Worm (Caenorhabditis elegans) whole organism, L4 larva: ENCODE data around the gene str-138.

ENCODE experiments used
- F10B5.3 ChIP-seq: sonication (generic microtip); optimal IDR thresholded peaks from 2 replicates; lab custom pipeline; 2016; ENCODE audit warnings: mild to moderate bottlenecking, missing genetic modification characterization, missing compliant biosample characterization
- R02D3.7 ChIP-seq: fragments of 150-350 bp; sonication (generic microtip); optimal IDR thresholded peaks from 3 replicates; lab custom pipeline; 2014; ENCODE audit warnings: missing biosample characterization, missing genetic modification characterization
- Y105C5A.15 ChIP-seq: fragments of 200-800 bp; sonication (Bioruptor generic); IDR thresholded peaks from 2 replicates; pipeline ENCODE4 v1.3.6; 2022; ENCODE audit warnings: missing genetic modification characterization, missing compliant biosample characterization
- Y48G9A.11 ChIP-seq: fragments of 200-800 bp; sonication (Bioruptor generic); IDR thresholded peaks from 2 replicates; pipeline ENCODE4 v1.3.6; 2022; ENCODE audit warnings: missing genetic modification reagents, missing genetic modification characterization, missing compliant biosample characterization
- Y75B8A.6 ChIP-seq: fragments of 200-800 bp; sonication (Bioruptor generic); IDR thresholded peaks from 2 replicates; pipeline ENCODE4 v1.3.6; 2022; ENCODE audit warnings: missing genetic modification reagents, missing genetic modification characterization, missing compliant biosample characterization
- aha-1 ChIP-seq: fragments of 150-350 bp; peaks from one replicate; lab custom pipeline; 2014; ENCODE audit warnings: missing biosample characterization, missing genetic modification characterization
- attf-4 ChIP-seq: sonication (generic microtip); optimal IDR thresholded peaks from 3 replicates; lab custom pipeline; 2017; ENCODE audit warnings: missing biosample characterization, missing genetic modification characterization
- ceh-28 ChIP-seq: fragments of 150-350 bp; optimal IDR thresholded peaks from 2 replicates; lab custom pipeline; 2014; ENCODE audit warnings: missing biosample characterization, missing genetic modification reagents, missing genetic modification characterization
- ceh-44 ChIP-seq: fragments of 200-800 bp; sonication (Bioruptor generic); IDR thresholded peaks from 2 replicates; pipeline ENCODE4 v1.3.6; 2022; ENCODE audit warnings: missing genetic modification reagents, missing genetic modification characterization, missing compliant biosample characterization
- ces-1 ChIP-seq: fragments of 150-350 bp; sonication (generic microtip); optimal IDR thresholded peaks from 4 replicates; lab custom pipeline; 2014; ENCODE audit warnings: missing biosample characterization, missing genetic modification reagents, missing genetic modification characterization
- cey-2 ChIP-seq: sonication (generic microtip); optimal IDR thresholded peaks from 3 replicates; lab custom pipeline; 2017; ENCODE audit warnings: missing genetic modification characterization, mild to moderate bottlenecking, missing compliant biosample characterization, antibody characterized with exemption, borderline replicate concordance; ENCODE audit not compliant: insufficient read depth
- dmd-6 ChIP-seq: fragments of 200-800 bp; sonication (Bioruptor generic); IDR thresholded peaks from 2 replicates; pipeline ENCODE4 v1.3.6; 2022; ENCODE audit warnings: missing genetic modification reagents, missing genetic modification characterization, missing compliant biosample characterization
- dpl-1 ChIP-seq: fragments of 150-350 bp; optimal IDR thresholded peaks from 2 replicates; lab custom pipeline; 2014; ENCODE audit warnings: missing biosample characterization, missing genetic modification reagents, missing genetic modification characterization
- fos-1 ChIP-seq: fragments of 150-350 bp; optimal IDR thresholded peaks from 2 replicates; lab custom pipeline; 2014; ENCODE audit warnings: missing biosample characterization, missing genetic modification characterization
- hif-1 ChIP-seq, 2 experiments: sonication (generic microtip); optimal IDR thresholded peaks; 2 replicates each; lab custom pipeline; 2016 to 2017; ENCODE audit warnings: missing compliant biosample characterization in 2 of 2, missing genetic modification characterization in 2 of 2, missing genetic modification reagents in 2 of 2, missing genotype in 2 of 2, mild to moderate bottlenecking in 1 of 2
- hlh-11 ChIP-seq: fragments of 200-800 bp; sonication (Bioruptor generic); optimal IDR thresholded peaks from 2 replicates; lab custom pipeline; 2018; ENCODE audit warnings: mild to moderate bottlenecking, missing genetic modification characterization, missing compliant biosample characterization
- hlh-30 ChIP-seq: sonication (generic microtip); optimal IDR thresholded peaks from 2 replicates; lab custom pipeline; 2017; ENCODE audit warnings: antibody characterized with exemption, mild to moderate bottlenecking, missing genetic modification characterization, missing compliant biosample characterization; ENCODE audit not compliant: insufficient read depth
- lim-7 ChIP-seq: fragments of 200-800 bp; sonication (Bioruptor generic); IDR thresholded peaks from 2 replicates; pipeline ENCODE4 v1.3.6; 2022; ENCODE audit warnings: missing genetic modification characterization, missing compliant biosample characterization
- lin-13 ChIP-seq: fragments of 150-350 bp; optimal IDR thresholded peaks from 2 replicates; lab custom pipeline; 2014; ENCODE audit warnings: missing biosample characterization, missing genetic modification reagents, missing genetic modification characterization
- lin-38 ChIP-seq: fragments of 200-800 bp; sonication (Bioruptor generic); IDR thresholded peaks from 2 replicates; pipeline ENCODE4 v1.3.6; 2022; ENCODE audit warnings: missing genetic modification reagents, missing genetic modification characterization, missing compliant biosample characterization
- lsy-2 ChIP-seq, 2 experiments: fragments of 150-350 bp in 1 of 2; sonication (generic microtip) in 1 of 2; optimal IDR thresholded peaks; 2 replicates each; lab custom pipeline; 2014 to 2017; ENCODE audit warnings: missing biosample characterization in 2 of 2, missing genetic modification characterization in 2 of 2
- mdl-1 ChIP-seq, 2 experiments: fragments of 150-350 bp in 1 of 2; sonication (generic microtip) in 1 of 2; optimal IDR thresholded peaks; 2 replicates each; lab custom pipeline; 2014 to 2017; ENCODE audit warnings: missing biosample characterization in 2 of 2, missing genetic modification characterization in 2 of 2
- mdt-29 ChIP-seq: fragments of 200-800 bp; sonication (Bioruptor generic); IDR thresholded peaks from 2 replicates; pipeline ENCODE4 v1.3.6; 2022; ENCODE audit warnings: missing genetic modification reagents, missing genetic modification characterization, missing compliant biosample characterization
- mep-1 ChIP-seq: fragments of 150-350 bp; sonication (generic microtip); optimal IDR thresholded peaks from 3 replicates; lab custom pipeline; 2014; ENCODE audit warnings: missing biosample characterization, missing genetic modification characterization
- mes-2 ChIP-seq: sonication (generic microtip); optimal IDR thresholded peaks from 2 replicates; lab custom pipeline; 2016; ENCODE audit warnings: missing genotype, mild to moderate bottlenecking, missing genetic modification characterization, missing compliant biosample characterization; ENCODE audit not compliant: poor library complexity, severe bottlenecking
- mxl-3 ChIP-seq: fragments of 200-800 bp; sonication (Bioruptor generic); optimal IDR thresholded peaks from 2 replicates; lab custom pipeline; 2018; ENCODE audit warnings: mild to moderate bottlenecking, missing genetic modification characterization, missing compliant biosample characterization
- nhr-102 ChIP-seq: sonication (generic microtip); optimal IDR thresholded peaks from 2 replicates; lab custom pipeline; 2016; ENCODE audit warnings: mild to moderate bottlenecking, missing genetic modification characterization, moderate library complexity, missing compliant biosample characterization
- nhr-28 ChIP-seq: fragments of 150-350 bp; optimal IDR thresholded peaks from 2 replicates; lab custom pipeline; 2014; ENCODE audit warnings: missing biosample characterization, missing genetic modification characterization
- nhr-48 ChIP-seq: sonication (generic microtip); optimal IDR thresholded peaks from 2 replicates; lab custom pipeline; 2016; ENCODE audit warnings: mild to moderate bottlenecking, missing genetic modification characterization, missing compliant biosample characterization
- nhr-6 ChIP-seq: fragments of 150-350 bp; optimal IDR thresholded peaks from 2 replicates; lab custom pipeline; 2014; ENCODE audit warnings: missing biosample characterization, missing genetic modification characterization
- pha-4 ChIP-seq, 2 experiments: fragments of 150-350 bp in 1 of 2; fragments of 200-800 bp in 1 of 2; sonication (Bioruptor generic) in 1 of 2; IDR thresholded peaks in 1 of 2; optimal IDR thresholded peaks in 1 of 2; 2 replicates each; pipeline versions ENCODE4 v1.3.6 to Lab custom; 2014 to 2022; ENCODE audit warnings: missing genetic modification characterization in 2 of 2, missing genetic modification reagents in 2 of 2, missing biosample characterization in 1 of 2, missing compliant biosample characterization in 1 of 2
- pqm-1 ChIP-seq: sonication (generic microtip); optimal IDR thresholded peaks from 2 replicates; lab custom pipeline; 2017; ENCODE audit warnings: missing biosample characterization, missing genetic modification characterization
- set-16 ChIP-seq: fragments of 200-800 bp; sonication (Bioruptor generic); IDR thresholded peaks from 2 replicates; pipeline ENCODE4 v1.3.6; 2022; ENCODE audit warnings: missing genetic modification reagents, missing genetic modification characterization, missing compliant biosample characterization
- skn-1 ChIP-seq: fragments of 150-350 bp; optimal IDR thresholded peaks from 2 replicates; lab custom pipeline; 2014; ENCODE audit warnings: missing biosample characterization, missing genetic modification characterization
- snpc-1.2 ChIP-seq: fragments of 200-800 bp; sonication (Bioruptor generic); IDR thresholded peaks from 2 replicates; pipeline ENCODE4 v1.3.6; 2022; ENCODE audit warnings: missing genetic modification reagents, missing genetic modification characterization, missing compliant biosample characterization
- unc-130 ChIP-seq: sonication (generic microtip); optimal IDR thresholded peaks from 2 replicates; lab custom pipeline; 2016; ENCODE audit warnings: missing genetic modification reagents, missing genetic modification characterization, missing compliant biosample characterization
- unc-62 ChIP-seq, 3 experiments: fragments of 150-350 bp in 1 of 3; sonication (generic microtip); optimal IDR thresholded peaks in 2 of 3; peaks in 1 of 3; 1 replicate in 1 of 3; 2 replicates in 2 of 3; lab custom pipeline; 2014 to 2017; ENCODE audit warnings: missing biosample characterization in 3 of 3, missing genetic modification characterization in 3 of 3, missing genetic modification reagents in 3 of 3, missing genotype in 1 of 3
- zag-1 ChIP-seq: fragments of 150-350 bp; optimal IDR thresholded peaks from 2 replicates; lab custom pipeline; 2014; ENCODE audit warnings: missing biosample characterization, missing genetic modification characterization
- zfp-3 ChIP-seq: fragments of 200-800 bp; sonication (Bioruptor generic); conservative IDR thresholded peaks from 2 replicates; pipeline ENCODE4 v1.3.6; 2022; ENCODE audit warnings: missing genetic modification reagents, missing genetic modification characterization, missing compliant biosample characterization
- zip-2 ChIP-seq: fragments of 150-350 bp; optimal IDR thresholded peaks from 2 replicates; lab custom pipeline; 2014; ENCODE audit warnings: missing biosample characterization, missing genetic modification characterization
- ztf-11 ChIP-seq: fragments of 150-350 bp; optimal IDR thresholded peaks from 2 replicates; lab custom pipeline; 2014; ENCODE audit warnings: missing biosample characterization, missing genetic modification characterization
- ztf-7 ChIP-seq: fragments of 150-350 bp; optimal IDR thresholded peaks from 2 replicates; lab custom pipeline; 2014; ENCODE audit warnings: missing biosample characterization, missing genetic modification characterization

str-138 gene

ce11 chrV:8024752-8025151 is 33.7 kb upstream of the str-138 start, which contains the start of gene F43H9.3:
F43H9.3 (minus strand) TSS chrV:8024940.
- TF ChIP-seq ces-1 (GFP tag; lab: Kevin White, UChicago) (no peak), unc-62 (GFP tag; optimal IDR thresholded peaks at IDR 0.05 in 1 of 2; lab: Kevin White, UChicago) (peak in 1 of 2 experiments; percentile 46), unc-62 (tag; optimal IDR thresholded peaks at IDR 0.05; lab: Kevin White, UChicago) (no peak), Y105C5A.15 (GFP tag; lab: Robert Waterston, UW) (no peak), ztf-11 (tag; lab: Kevin White, UChicago) (no peak), R02D3.7 (peak; percentile 83), skn-1 (tag; lab: Kevin White, UChicago) (no peak), lsy-2 (tag; optimal IDR thresholded peaks at IDR 0.05; lab: Kevin White, UChicago) (peak in 1 of 2 experiments; percentile 87), mdt-29 (GFP tag; lab: Robert Waterston, UW) (no peak), pqm-1 (tag; lab: Kevin White, UChicago) (no peak), lin-13 (no peak), lin-38 (GFP tag; lab: Robert Waterston, UW) (peak; percentile 31; the same call in 1 of the 2 replicates), zfp-3 (GFP tag; lab: Robert Waterston, UW) (no peak), dpl-1 (GFP tag; lab: Kevin White, UChicago) (peak; percentile 38), mes-2 (peak; percentile 5), aha-1 (tag; lab: Kevin White, UChicago) (peak; percentile 56)

DNA sequence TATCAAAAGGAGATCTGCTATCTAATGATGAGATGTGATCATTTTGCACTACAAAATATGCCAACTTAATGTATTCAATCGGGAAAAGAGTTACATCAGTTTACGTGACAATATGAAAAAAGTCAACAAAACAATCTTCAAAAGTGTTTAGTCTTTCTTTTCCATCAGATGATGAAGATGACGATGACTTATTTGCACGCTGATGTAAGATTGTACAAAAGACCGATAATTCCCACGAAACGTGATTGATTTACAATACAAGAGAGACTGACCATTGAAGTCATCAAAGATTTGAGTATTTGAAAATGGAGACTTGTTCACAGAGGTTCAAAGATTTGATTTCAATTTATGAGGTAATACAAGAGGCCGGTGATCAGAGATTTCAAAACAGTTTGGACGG is 33.2 kb upstream of the str-138 start:
- no peak for TF ChIP-seq attf-4
- TF ChIP-seq hif-1 (tag; optimal IDR thresholded peaks at IDR 0.05; lab: Kevin White, UChicago): peak in 1 of 2 experiments; percentile 43
- TF ChIP-seq ztf-7 (tag; lab: Kevin White, UChicago): peak; percentile 83
- TF ChIP-seq nhr-28 (tag; lab: Kevin White, UChicago): peak; percentile 64
- peak; percentile 23 for TF ChIP-seq hlh-30
- no peak for TF ChIP-seq Y48G9A.11

- TF ChIP-seq fos-1 (tag; lab: Kevin White, UChicago): no peak
- TF ChIP-seq mep-1 (tag; lab: Kevin White, UChicago): peak; percentile 9
- TF ChIP-seq zag-1: no peak
- TF ChIP-seq lim-7 (GFP tag; lab: Robert Waterston, UW): no peak
- TF ChIP-seq lin-13: no peak
- no peak for TF ChIP-seq ceh-28
- TF ChIP-seq nhr-6: no peak
- peak; percentile 51 for TF ChIP-seq hlh-11 (tag; lab: Kevin White, UChicago)
- peak; percentile 86 for TF ChIP-seq cey-2 (tag; lab: Kevin White, UChicago)
- TF ChIP-seq dmd-6 (GFP tag; lab: Robert Waterston, UW): peak; percentile 76
- TF ChIP-seq pha-4 (GFP tag; IDR thresholded peaks at IDR 0.05; lab: Robert Waterston, UW): no peak
- no peak for TF ChIP-seq pha-4 (tag; optimal IDR thresholded peaks at IDR 0.05; lab: Kevin White, UChicago)
- peak in 1 of 2 experiments; percentile 99 for TF ChIP-seq unc-62 (GFP tag; optimal IDR thresholded peaks at IDR 0.05 in 1 of 2; lab: Kevin White, UChicago)
- no peak for TF ChIP-seq unc-62 (tag; optimal IDR thresholded peaks at IDR 0.05; lab: Kevin White, UChicago)
- no peak for TF ChIP-seq unc-130 (GFP tag; lab: Kevin White, UChicago)
- peak; percentile 73 for TF ChIP-seq nhr-48 (tag; lab: Kevin White, UChicago)
- peak; percentile 55 for TF ChIP-seq hlh-30
- TF ChIP-seq snpc-1.2 (GFP tag; lab: Robert Waterston, UW): no peak
- no peak for TF ChIP-seq zip-2 (tag; lab: Kevin White, UChicago)
- TF ChIP-seq attf-4: no peak
- TF ChIP-seq Y75B8A.6: no peak
- no peak for TF ChIP-seq F10B5.3 (tag; lab: Kevin White, UChicago)
- TF ChIP-seq set-16: no peak
- TF ChIP-seq nhr-28 (tag; lab: Kevin White, UChicago): peak; percentile 75
- TF ChIP-seq mxl-3 (GFP tag; lab: Kevin White, UChicago): peak; percentile 99
- TF ChIP-seq nhr-102: no peak
- no peak for TF ChIP-seq ceh-44 (GFP tag; lab: Robert Waterston, UW)
- TF ChIP-seq aha-1 (tag; lab: Kevin White, UChicago): peak; percentile 71
- TF ChIP-seq mdl-1 (tag; optimal IDR thresholded peaks at IDR 0.05; lab: Kevin White, UChicago): peak; percentile 79 to 89
Observed at ce11 chrV:8026343-8026742, 32.1 kb upstream of the str-138 start, which contains the start of gene F43H9.4. F43H9.4 (plus strand) TSS chrV:8026708.
